Worm (Caenorhabditis elegans) whole organism, L2 larva: ENCODE results near the gene grsp-3.

ENCODE experiments used
- C34F6.9 ChIP-seq: fragments of 150-350 bp; optimal IDR thresholded peaks from 2 replicates; lab custom pipeline; 2014; ENCODE audit warnings: missing biosample characterization, missing genetic modification characterization
- F13H6.1 ChIP-seq: sonication (generic microtip); optimal IDR thresholded peaks from 2 replicates; lab custom pipeline; 2016; ENCODE audit warnings: missing genetic modification characterization, missing compliant biosample characterization
- R02D3.7 ChIP-seq: fragments of 150-350 bp; optimal IDR thresholded peaks from 2 replicates; lab custom pipeline; 2014; ENCODE audit warnings: missing biosample characterization, missing genetic modification characterization
- Y55F3AM.14 ChIP-seq: fragments of 200-800 bp; sonication (Bioruptor generic); optimal IDR thresholded peaks from 2 replicates; lab custom pipeline; 2018; ENCODE audit warnings: mild to moderate bottlenecking, missing genetic modification characterization, missing compliant biosample characterization
- alr-1 ChIP-seq: fragments of 150-350 bp; optimal IDR thresholded peaks from 2 replicates; lab custom pipeline; 2014; ENCODE audit warnings: missing biosample characterization, missing genetic modification characterization
- aly-2 ChIP-seq: fragments of 150-350 bp; optimal IDR thresholded peaks from 2 replicates; lab custom pipeline; 2014; ENCODE audit warnings: missing biosample characterization, missing genetic modification characterization
- ama-1 ChIP-seq: fragments of 150-350 bp; optimal IDR thresholded peaks from 2 replicates; lab custom pipeline; 2018; ENCODE audit warnings: inconsistent platforms
- ceh-16 ChIP-seq: fragments of 150-350 bp; optimal IDR thresholded peaks from 2 replicates; lab custom pipeline; 2014; ENCODE audit warnings: missing biosample characterization, missing genetic modification characterization
- ceh-82 ChIP-seq: fragments of 150-350 bp; optimal IDR thresholded peaks from 2 replicates; lab custom pipeline; 2014; ENCODE audit warnings: missing biosample characterization, missing genetic modification characterization
- crh-2 ChIP-seq: sonication (generic microtip); optimal IDR thresholded peaks from 2 replicates; lab custom pipeline; 2017; ENCODE audit warnings: missing biosample characterization, missing genetic modification characterization
- dmd-4 ChIP-seq: sonication (generic microtip); optimal IDR thresholded peaks from 2 replicates; lab custom pipeline; 2017; ENCODE audit warnings: missing biosample characterization, missing genetic modification characterization
- egl-27 ChIP-seq: sonication (generic microtip); optimal IDR thresholded peaks from 3 replicates; lab custom pipeline; 2017; ENCODE audit warnings: missing biosample characterization, missing genetic modification reagents, missing genetic modification characterization
- elt-1 ChIP-seq: fragments of 150-350 bp; optimal IDR thresholded peaks from 2 replicates; lab custom pipeline; 2014; ENCODE audit warnings: missing biosample characterization, missing genetic modification characterization
- elt-3 ChIP-seq: sonication (generic microtip); optimal IDR thresholded peaks from 2 replicates; lab custom pipeline; 2017; ENCODE audit warnings: missing biosample characterization, missing genetic modification characterization
- fos-1 ChIP-seq: fragments of 150-350 bp; optimal IDR thresholded peaks from 2 replicates; lab custom pipeline; 2014; ENCODE audit warnings: missing biosample characterization, missing genetic modification characterization
- gmeb-1 ChIP-seq: fragments of 150-350 bp; optimal IDR thresholded peaks from 2 replicates; lab custom pipeline; 2014; ENCODE audit warnings: missing biosample characterization, missing genetic modification characterization
- lin-11 ChIP-seq: fragments of 150-350 bp; sonication (generic microtip); optimal IDR thresholded peaks from 2 replicates; lab custom pipeline; 2014; ENCODE audit warnings: missing biosample characterization, missing genetic modification characterization, inconsistent platforms, mixed read lengths
- lin-13 ChIP-seq: fragments of 150-350 bp; optimal IDR thresholded peaks from 2 replicates; lab custom pipeline; 2014; ENCODE audit warnings: missing biosample characterization, missing genetic modification reagents, missing genetic modification characterization
- mab-5 ChIP-seq: fragments of 150-350 bp; optimal IDR thresholded peaks from 2 replicates; lab custom pipeline; 2014; ENCODE audit warnings: missing biosample characterization, missing genetic modification characterization
- mbf-1 ChIP-seq: sonication (generic microtip); optimal IDR thresholded peaks from 2 replicates; lab custom pipeline; 2017; ENCODE audit warnings: missing biosample characterization, missing genetic modification characterization
- mdl-1 ChIP-seq, 2 experiments: fragments of 150-350 bp in 1 of 2; sonication (generic microtip) in 1 of 2; optimal IDR thresholded peaks; 2 replicates each; lab custom pipeline; 2017; ENCODE audit warnings: missing biosample characterization in 2 of 2, missing genetic modification characterization in 2 of 2
- nhr-11 ChIP-seq: fragments of 150-350 bp; optimal IDR thresholded peaks from 2 replicates; lab custom pipeline; 2014; ENCODE audit warnings: missing biosample characterization, missing genetic modification characterization
- nhr-12 ChIP-seq: fragments of 150-350 bp; optimal IDR thresholded peaks from 2 replicates; lab custom pipeline; 2014; ENCODE audit warnings: missing biosample characterization, missing genetic modification characterization
- nhr-129 ChIP-seq: fragments of 150-350 bp; optimal IDR thresholded peaks from 2 replicates; lab custom pipeline; 2014; ENCODE audit warnings: missing biosample characterization, missing genetic modification characterization
- nhr-21 ChIP-seq: fragments of 150-350 bp; optimal IDR thresholded peaks from 2 replicates; lab custom pipeline; 2014; ENCODE audit warnings: missing biosample characterization, missing genetic modification characterization
- nhr-23 ChIP-seq: fragments of 150-350 bp; optimal IDR thresholded peaks from 2 replicates; lab custom pipeline; 2014; ENCODE audit warnings: missing biosample characterization, missing genetic modification reagents, missing genetic modification characterization
- nhr-237 ChIP-seq: fragments of 150-350 bp; optimal IDR thresholded peaks from 2 replicates; lab custom pipeline; 2014; ENCODE audit warnings: missing biosample characterization, missing genetic modification characterization
- nhr-25 ChIP-seq: fragments of 150-350 bp; sonication (generic microtip); optimal IDR thresholded peaks from 3 replicates; lab custom pipeline; 2014; ENCODE audit warnings: missing biosample characterization, missing genetic modification characterization
- nhr-6 ChIP-seq: fragments of 150-350 bp; optimal IDR thresholded peaks from 2 replicates; lab custom pipeline; 2014; ENCODE audit warnings: missing biosample characterization, missing genetic modification characterization
- nhr-77 ChIP-seq: fragments of 150-350 bp; optimal IDR thresholded peaks from 2 replicates; lab custom pipeline; 2014; ENCODE audit warnings: missing biosample characterization, missing genetic modification characterization
- peb-1 ChIP-seq: fragments of 150-350 bp; optimal IDR thresholded peaks from 2 replicates; lab custom pipeline; 2014; ENCODE audit warnings: missing biosample characterization, missing genetic modification characterization
- sem-4 ChIP-seq: fragments of 150-350 bp; optimal IDR thresholded peaks from 2 replicates; lab custom pipeline; 2014; ENCODE audit warnings: missing biosample characterization, missing genetic modification reagents, missing genetic modification characterization
- sma-3 ChIP-seq: sonication (generic microtip); optimal IDR thresholded peaks from 2 replicates; lab custom pipeline; 2016; ENCODE audit warnings: missing genetic modification reagents, missing genetic modification characterization, missing compliant biosample characterization
- sma-9 ChIP-seq, 2 experiments: fragments of 150-350 bp in 1 of 2; sonication (generic microtip) in 1 of 2; optimal IDR thresholded peaks; 2 replicates each; lab custom pipeline; 2014 to 2016; ENCODE audit warnings: missing genetic modification characterization in 2 of 2, mild to moderate bottlenecking in 1 of 2, missing biosample characterization in 1 of 2, missing compliant biosample characterization in 1 of 2, missing genetic modification reagents in 1 of 2, moderate library complexity in 1 of 2
- snpc-4 ChIP-seq: fragments of 150-350 bp; optimal IDR thresholded peaks from 2 replicates; lab custom pipeline; 2014; ENCODE audit warnings: missing biosample characterization, missing genetic modification characterization
- unc-39 ChIP-seq: fragments of 150-350 bp; optimal IDR thresholded peaks from 2 replicates; lab custom pipeline; 2014; ENCODE audit warnings: missing biosample characterization, missing genetic modification characterization
- unc-55 ChIP-seq: fragments of 150-350 bp; sonication (generic microtip); optimal IDR thresholded peaks from 3 replicates; lab custom pipeline; 2014; ENCODE audit warnings: missing biosample characterization, missing genetic modification reagents, missing genetic modification characterization
- unc-62 ChIP-seq: fragments of 150-350 bp; optimal IDR thresholded peaks from 2 replicates; lab custom pipeline; 2014; ENCODE audit warnings: missing biosample characterization, missing genetic modification reagents, missing genetic modification characterization
- zag-1 ChIP-seq: fragments of 150-350 bp; optimal IDR thresholded peaks from 2 replicates; lab custom pipeline; 2014; ENCODE audit warnings: missing biosample characterization, missing genetic modification characterization
- ztf-1 ChIP-seq: fragments of 200-800 bp; sonication (Bioruptor generic); conservative IDR thresholded peaks from 2 replicates; pipeline ENCODE4 v1.3.6; 2022; ENCODE audit warnings: missing genetic modification characterization, missing compliant biosample characterization
- ztf-11 ChIP-seq: sonication (generic microtip); optimal IDR thresholded peaks from 2 replicates; lab custom pipeline; 2017; ENCODE audit warnings: missing biosample characterization, missing genetic modification characterization
- ztf-4 ChIP-seq: fragments of 150-350 bp; optimal IDR thresholded peaks from 2 replicates; lab custom pipeline; 2014; ENCODE audit warnings: missing biosample characterization, missing genetic modification characterization

The grsp-3 gene

DNA sequence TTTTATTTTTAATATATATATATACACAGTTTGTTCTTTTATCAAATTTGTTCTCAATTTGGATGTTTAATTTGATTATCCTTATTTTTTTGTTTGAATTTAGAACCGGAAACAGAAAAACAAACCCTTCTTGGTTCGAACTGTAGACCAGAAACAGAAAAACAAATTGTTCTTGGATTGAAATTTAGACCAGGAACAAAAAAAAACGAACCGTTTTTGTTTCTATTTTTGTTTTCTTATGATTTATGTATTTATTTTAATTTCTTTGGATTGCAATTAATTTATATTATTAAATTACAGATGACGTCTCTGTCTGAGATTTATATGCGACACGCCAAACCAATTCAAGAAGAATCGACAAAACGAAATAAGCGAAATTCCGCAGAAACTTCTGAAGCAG, 43.6 kb upstream of the grsp-3 start, which contains the start of gene C42D4.19:
Gene C42D4.19, plus strand, starts transcription at position 301 of the 400 bp plus-strand sequence.
- TF ChIP-seq sma-3 (GFP tag; lab: Kevin White, UChicago) (no peak), mbf-1 (no peak), ceh-82 (tag; lab: Kevin White, UChicago) (no peak), nhr-21 (tag; lab: Kevin White, UChicago) (no peak), nhr-25 (tag; lab: Kevin White, UChicago) (no peak), dmd-4 (no peak), nhr-23 (tag; lab: Kevin White, UChicago) (no peak), gmeb-1 (no peak), fos-1 (no peak), zag-1 (tag; lab: Kevin White, UChicago) (no peak), elt-3 (no peak), unc-55 (GFP tag; lab: Kevin White, UChicago) (no peak)

DNA sequence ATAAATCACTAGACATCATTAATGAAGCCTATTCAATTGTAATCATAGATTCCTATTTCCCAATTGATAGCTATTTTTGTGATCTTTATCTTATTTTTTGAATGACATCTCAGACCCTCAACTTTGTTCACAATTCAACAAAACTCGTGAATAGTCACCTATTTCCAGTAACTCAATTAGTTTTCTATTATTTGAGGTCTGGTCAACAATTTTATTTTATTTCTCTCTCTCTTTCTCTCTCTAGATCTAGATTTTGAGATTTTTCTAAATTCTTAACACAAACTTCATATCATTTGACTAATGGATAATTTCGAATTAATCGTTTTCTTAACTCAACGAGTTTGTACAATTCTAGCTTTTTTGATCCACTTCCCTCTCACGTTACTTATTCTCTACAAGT, 41.8 kb upstream of the grsp-3 start, which contains the start of gene str-1:
Gene str-1, plus strand, starts transcription at position 301 of the 400 bp plus-strand sequence.
- TF ChIP-seq nhr-129 (tag; lab: Kevin White, UChicago) (no peak), ztf-11 (tag; lab: Kevin White, UChicago) (no peak), ama-1 (no peak), R02D3.7 (no peak), aly-2 (tag; lab: Kevin White, UChicago) (no peak), nhr-21 (tag; lab: Kevin White, UChicago) (no peak), unc-62 (no peak), sma-3 (GFP tag; lab: Kevin White, UChicago) (no peak), elt-1 (no peak), nhr-12 (tag; lab: Kevin White, UChicago) (no peak), elt-3 (no peak), ceh-82 (tag; lab: Kevin White, UChicago) (no peak), mdl-1 (tag; optimal IDR thresholded peaks at IDR 0.05; lab: Kevin White, UChicago) (no peak), zag-1 (tag; lab: Kevin White, UChicago) (no peak), mbf-1 (no peak), fos-1 (no peak), lin-13 (GFP tag; lab: Kevin White, UChicago) (no peak), mab-5 (tag; lab: Kevin White, UChicago) (no peak), nhr-6 (tag; lab: Kevin White, UChicago) (no peak), nhr-237 (tag; lab: Kevin White, UChicago) (no peak)
- TF ChIP-seq, all 48 proteins: peak for 0

ce11 chrIV:7171222-7171621, 39.5 kb upstream of the grsp-3 start, which contains the start of gene str-220:
str-220 (minus strand) TSS chrIV:7171322.
- TF ChIP-seq snpc-4 (no peak), sma-9 (GFP tag; optimal IDR thresholded peaks at IDR 0.05; lab: Kevin White, UChicago) (no peak), sma-9 (tag; optimal IDR thresholded peaks at IDR 0.05; lab: Kevin White, UChicago) (no peak)
- TF ChIP-seq, all 48 proteins: peak for 0

ce11 chrIV:7167983-7168760, 36.4 kb upstream of the grsp-3 start, which contains the start of gene skr-16:
skr-16 (plus strand) TSS chrIV:7168710.
- TF ChIP-seq mdl-1 (tag; optimal IDR thresholded peaks at IDR 0.05; lab: Kevin White, UChicago) (no peak), unc-62 (no peak), snpc-4 (no peak), egl-27 (tag; lab: Kevin White, UChicago) (no peak), unc-55 (GFP tag; lab: Kevin White, UChicago) (peak; percentile 31), sem-4 (tag; lab: Kevin White, UChicago) (no peak), ceh-82 (tag; lab: Kevin White, UChicago) (no peak), nhr-6 (tag; lab: Kevin White, UChicago) (no peak), peb-1 (no peak), R02D3.7 (no peak), sma-9 (GFP tag; optimal IDR thresholded peaks at IDR 0.05; lab: Kevin White, UChicago) (no peak), sma-9 (tag; optimal IDR thresholded peaks at IDR 0.05; lab: Kevin White, UChicago) (no peak), ztf-1 (GFP tag; lab: Robert Waterston, UW) (no peak), nhr-237 (tag; lab: Kevin White, UChicago) (no peak), elt-3 (no peak), nhr-12 (tag; lab: Kevin White, UChicago) (no peak), nhr-23 (tag; lab: Kevin White, UChicago) (no peak), Y55F3AM.14 (GFP tag; lab: Kevin White, UChicago) (no peak), lin-11 (tag; lab: Kevin White, UChicago) (no peak), ama-1 (no peak), nhr-77 (tag; lab: Kevin White, UChicago) (no peak), fos-1 (no peak), lin-13 (GFP tag; lab: Kevin White, UChicago) (peak; percentile 1), F13H6.1 (no peak), aly-2 (tag; lab: Kevin White, UChicago) (no peak), unc-39 (tag; lab: Kevin White, UChicago) (no peak), sma-3 (GFP tag; lab: Kevin White, UChicago) (peak; percentile 5), ztf-11 (tag; lab: Kevin White, UChicago) (no peak), ceh-16 (no peak), C34F6.9 (peak; percentile 70), nhr-25 (tag; lab: Kevin White, UChicago) (no peak), nhr-129 (tag; lab: Kevin White, UChicago) (peak; percentile 0), gmeb-1 (no peak), zag-1 (tag; lab: Kevin White, UChicago) (no peak), ztf-4 (tag; lab: Kevin White, UChicago) (no peak), elt-1 (no peak), alr-1 (no peak), crh-2 (tag; lab: Kevin White, UChicago) (peak; percentile 43), nhr-11 (tag; lab: Kevin White, UChicago) (no peak), mab-5 (tag; lab: Kevin White, UChicago) (no peak)
